Worm (Caenorhabditis elegans) whole organism, early embryonic: Measurements from ENCODE around the gene trpp-3.
A peak's percentile ranks its signal among the peaks of the same experiment; 100 is the strongest.

ENCODE experiments used
- B0310.2 ChIP-seq: sonication (generic microtip); optimal IDR thresholded peaks from 2 replicates; lab custom pipeline; 2016; ENCODE audit warnings: mild to moderate bottlenecking, missing genetic modification characterization, missing compliant biosample characterization
- F13C5.2 ChIP-seq: sonication (generic microtip); optimal IDR thresholded peaks from 2 replicates; lab custom pipeline; 2017; ENCODE audit warnings: mild to moderate bottlenecking, missing genetic modification characterization, inconsistent platforms, missing compliant biosample characterization
- aly-1 ChIP-seq: sonication (generic microtip); optimal IDR thresholded peaks from 2 replicates; lab custom pipeline; 2016; ENCODE audit warnings: missing genetic modification characterization, missing compliant biosample characterization
- ama-1 ChIP-seq: fragments of 150-350 bp; optimal IDR thresholded peaks from 2 replicates; lab custom pipeline; 2014
- ceh-13 ChIP-seq: fragments of 200-800 bp; sonication (Bioruptor generic); optimal IDR thresholded peaks from 2 replicates; lab custom pipeline; 2018; ENCODE audit warnings: mild to moderate bottlenecking, missing genetic modification characterization, missing compliant biosample characterization
- ceh-36 ChIP-seq: sonication (generic microtip); optimal IDR thresholded peaks from 2 replicates; lab custom pipeline; 2016; ENCODE audit warnings: missing genetic modification characterization, inconsistent platforms, missing compliant biosample characterization
- ets-7 ChIP-seq: sonication (generic microtip); optimal IDR thresholded peaks from 2 replicates; lab custom pipeline; 2016; ENCODE audit warnings: missing genotype, missing genetic modification characterization, missing compliant biosample characterization
- flt-1 ChIP-seq: fragments of 200-800 bp; sonication (Bioruptor generic); IDR thresholded peaks from 2 replicates; pipeline ENCODE4 v1.3.6; 2022; ENCODE audit warnings: missing genetic modification characterization, missing compliant biosample characterization
- hmbx-1 ChIP-seq: sonication (generic microtip); optimal IDR thresholded peaks from 2 replicates; lab custom pipeline; 2016; ENCODE audit warnings: mild to moderate bottlenecking, missing genetic modification characterization, missing compliant biosample characterization
- hmg-4 ChIP-seq: fragments of 200-800 bp; sonication (Bioruptor generic); optimal IDR thresholded peaks from 2 replicates; lab custom pipeline; 2018; ENCODE audit warnings: mild to moderate bottlenecking, missing genetic modification characterization, missing compliant biosample characterization
- hnd-1 ChIP-seq: sonication (generic microtip); optimal IDR thresholded peaks from 2 replicates; lab custom pipeline; 2016; ENCODE audit warnings: missing genetic modification characterization, missing compliant biosample characterization
- pes-1 ChIP-seq: fragments of 200-800 bp; sonication (Bioruptor generic); IDR thresholded peaks from 2 replicates; pipeline ENCODE4 v1.3.6; 2022; ENCODE audit warnings: missing genetic modification reagents, missing genetic modification characterization, missing compliant biosample characterization
- scrt-1 ChIP-seq: fragments of 200-800 bp; sonication (Bioruptor generic); IDR thresholded peaks from 2 replicates; pipeline ENCODE4 v1.3.6; 2022; ENCODE audit warnings: missing genetic modification characterization, missing compliant biosample characterization
- sea-1 ChIP-seq: fragments of 200-800 bp; sonication (Bioruptor generic); conservative IDR thresholded peaks from 2 replicates; pipeline ENCODE4 v1.3.6; 2022; ENCODE audit warnings: missing genetic modification characterization, missing compliant biosample characterization
- tbx-11 ChIP-seq: fragments of 200-800 bp; sonication (Bioruptor generic); IDR thresholded peaks from 2 replicates; pipeline ENCODE4 v1.3.6; 2022; ENCODE audit warnings: missing genetic modification characterization, missing compliant biosample characterization
- tbx-37 ChIP-seq: fragments of 200-800 bp; sonication (Bioruptor generic); conservative IDR thresholded peaks from 2 replicates; pipeline ENCODE4 v1.3.6; 2022; ENCODE audit warnings: missing genetic modification reagents, missing genetic modification characterization, missing compliant biosample characterization
- tra-4 ChIP-seq: sonication (generic microtip); optimal IDR thresholded peaks from 2 replicates; lab custom pipeline; 2017; ENCODE audit warnings: missing genetic modification characterization, missing compliant biosample characterization

Gene trpp-3

ce11 chrIII:9501072-9501471, 24.3 kb upstream of the trpp-3 start:
- no peak for TF ChIP-seq ceh-13
- TF ChIP-seq flt-1 (GFP tag; lab: Robert Waterston, UW) = no peak
- no peak for TF ChIP-seq tra-4
- TF ChIP-seq tbx-37 (GFP tag; lab: Robert Waterston, UW) = no peak
- no peak for TF ChIP-seq sea-1 (GFP tag; lab: Robert Waterston, UW)
- TF ChIP-seq scrt-1 (GFP tag; lab: Robert Waterston, UW) = no peak
- no peak for TF ChIP-seq hnd-1
- no peak for TF ChIP-seq tbx-11 (GFP tag; lab: Robert Waterston, UW)
- TF ChIP-seq F13C5.2 = no peak
- TF ChIP-seq ama-1 = no peak

ce11 chrIII:9502155-9502714, 23.1 kb upstream of the trpp-3 start:
- no peak for TF ChIP-seq tbx-37 (GFP tag; lab: Robert Waterston, UW)
- TF ChIP-seq tbx-11 (GFP tag; lab: Robert Waterston, UW) = no peak
- no peak for TF ChIP-seq ets-7 (tag; lab: Kevin White, UChicago)
- no peak for TF ChIP-seq ceh-13
- TF ChIP-seq F13C5.2 = no peak
- TF ChIP-seq B0310.2 (tag; lab: Kevin White, UChicago) = no peak
- no peak for TF ChIP-seq scrt-1 (GFP tag; lab: Robert Waterston, UW)
- TF ChIP-seq pes-1 (GFP tag; lab: Robert Waterston, UW) = no peak
- TF ChIP-seq sea-1 (GFP tag; lab: Robert Waterston, UW) = no peak
- no peak for TF ChIP-seq ceh-36
- no peak for TF ChIP-seq tra-4
- TF ChIP-seq hnd-1 = no peak
- TF ChIP-seq aly-1 (tag; lab: Kevin White, UChicago) = no peak
- TF ChIP-seq hmbx-1 = no peak

DNA sequence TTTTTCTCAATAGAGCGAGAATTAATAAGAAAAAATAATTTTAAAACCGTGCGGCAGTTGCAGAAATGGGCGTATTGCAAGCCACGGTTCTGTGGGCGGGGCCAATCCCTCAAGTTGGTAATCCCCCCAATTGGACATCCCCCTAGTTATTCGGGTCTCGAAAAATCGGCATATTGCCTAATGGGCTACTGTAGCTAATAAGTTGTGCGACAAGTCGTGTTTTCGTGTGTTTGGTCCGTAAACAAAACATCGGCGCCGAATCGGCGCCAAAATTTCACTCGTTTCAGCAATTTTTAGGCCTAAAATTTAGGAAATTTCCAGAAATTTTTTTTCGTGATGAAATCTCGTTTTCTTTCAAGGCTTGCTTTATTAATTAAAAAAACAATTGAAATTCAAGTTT, 21.0 kb upstream of the trpp-3 start:
- TF ChIP-seq F13C5.2 (no peak), pes-1 (GFP tag; lab: Robert Waterston, UW) (no peak), flt-1 (GFP tag; lab: Robert Waterston, UW) (no peak), sea-1 (GFP tag; lab: Robert Waterston, UW) (no peak), hmg-4 (no peak), ama-1 (no peak), ets-7 (tag; lab: Kevin White, UChicago) (no peak), hmbx-1 (no peak), B0310.2 (tag; lab: Kevin White, UChicago) (no peak), tbx-37 (GFP tag; lab: Robert Waterston, UW) (no peak), ceh-13 (no peak), ceh-36 (no peak), tra-4 (no peak), scrt-1 (GFP tag; lab: Robert Waterston, UW) (no peak), aly-1 (tag; lab: Kevin White, UChicago) (no peak), tbx-11 (GFP tag; lab: Robert Waterston, UW) (no peak)

ce11 chrIII:9507799-9508198, 17.6 kb upstream of the trpp-3 start, which contains the start of gene vha-14:
vha-14 (plus strand) TSS chrIII:9508100.
- TF ChIP-seq F13C5.2 = peak; percentile 1
- no peak for TF ChIP-seq tbx-37 (GFP tag; lab: Robert Waterston, UW)
- no peak for TF ChIP-seq flt-1 (GFP tag; lab: Robert Waterston, UW)
- no peak for TF ChIP-seq scrt-1 (GFP tag; lab: Robert Waterston, UW)
- TF ChIP-seq aly-1 (tag; lab: Kevin White, UChicago) = no peak
- no peak for TF ChIP-seq pes-1 (GFP tag; lab: Robert Waterston, UW)
- no peak for TF ChIP-seq ets-7 (tag; lab: Kevin White, UChicago)
- no peak for TF ChIP-seq tra-4
- TF ChIP-seq sea-1 (GFP tag; lab: Robert Waterston, UW) = no peak
- TF ChIP-seq hmg-4 = peak; percentile 6
- TF ChIP-seq B0310.2 (tag; lab: Kevin White, UChicago) = no peak

- no peak for TF ChIP-seq tra-4
- no peak for TF ChIP-seq hmbx-1
- TF ChIP-seq tbx-37 (GFP tag; lab: Robert Waterston, UW) = no peak
- TF ChIP-seq B0310.2 (tag; lab: Kevin White, UChicago) = no peak
- TF ChIP-seq F13C5.2 = no peak
- no peak for TF ChIP-seq ama-1
- no peak for TF ChIP-seq pes-1 (GFP tag; lab: Robert Waterston, UW)
- no peak for TF ChIP-seq ets-7 (tag; lab: Kevin White, UChicago)
- TF ChIP-seq hnd-1 = no peak
- no peak for TF ChIP-seq ceh-13
- no peak for TF ChIP-seq sea-1 (GFP tag; lab: Robert Waterston, UW)
- TF ChIP-seq scrt-1 (GFP tag; lab: Robert Waterston, UW) = no peak
- no peak for TF ChIP-seq hmg-4
- no peak for TF ChIP-seq tbx-11 (GFP tag; lab: Robert Waterston, UW)
- no peak for TF ChIP-seq aly-1 (tag; lab: Kevin White, UChicago)
- TF ChIP-seq flt-1 (GFP tag; lab: Robert Waterston, UW) = no peak
- TF ChIP-seq ceh-36 = no peak
Observed at ce11 chrIII:9509764-9510370, 15.5 kb upstream of the trpp-3 start.

ce11 chrIII:9511055-9511520, 14.3 kb upstream of the trpp-3 start, which contains the start of gene F55H2.5:
F55H2.5 (plus strand) TSS chrIII:9511470.
- no peak for TF ChIP-seq hmbx-1
- no peak for TF ChIP-seq F13C5.2
- TF ChIP-seq hnd-1 = no peak
- TF ChIP-seq flt-1 (GFP tag; lab: Robert Waterston, UW) = no peak
- no peak for TF ChIP-seq ceh-13
- TF ChIP-seq hmg-4 = no peak
- no peak for TF ChIP-seq B0310.2 (tag; lab: Kevin White, UChicago)
- TF ChIP-seq ama-1 = no peak
- TF ChIP-seq tbx-37 (GFP tag; lab: Robert Waterston, UW) = no peak
- no peak for TF ChIP-seq pes-1 (GFP tag; lab: Robert Waterston, UW)
- TF ChIP-seq aly-1 (tag; lab: Kevin White, UChicago) = no peak
- no peak for TF ChIP-seq sea-1 (GFP tag; lab: Robert Waterston, UW)
- TF ChIP-seq ets-7 (tag; lab: Kevin White, UChicago) = no peak
- TF ChIP-seq tbx-11 (GFP tag; lab: Robert Waterston, UW) = no peak
- TF ChIP-seq scrt-1 (GFP tag; lab: Robert Waterston, UW) = no peak
- TF ChIP-seq tra-4 = no peak
- TF ChIP-seq ceh-36 = no peak

- TF ChIP-seq tbx-37 (GFP tag; lab: Robert Waterston, UW) (no peak), pes-1 (GFP tag; lab: Robert Waterston, UW) (no peak), hnd-1 (no peak), flt-1 (GFP tag; lab: Robert Waterston, UW) (no peak), hmg-4 (no peak), ceh-36 (no peak), tra-4 (no peak)
Observed at ce11 chrIII:9511660-9512059, 13.7 kb upstream of the trpp-3 start.
